Fruit fly (Drosophila melanogaster): Measurements from ENCODE around the gene CG18273.

CG18273 gene

DNA sequence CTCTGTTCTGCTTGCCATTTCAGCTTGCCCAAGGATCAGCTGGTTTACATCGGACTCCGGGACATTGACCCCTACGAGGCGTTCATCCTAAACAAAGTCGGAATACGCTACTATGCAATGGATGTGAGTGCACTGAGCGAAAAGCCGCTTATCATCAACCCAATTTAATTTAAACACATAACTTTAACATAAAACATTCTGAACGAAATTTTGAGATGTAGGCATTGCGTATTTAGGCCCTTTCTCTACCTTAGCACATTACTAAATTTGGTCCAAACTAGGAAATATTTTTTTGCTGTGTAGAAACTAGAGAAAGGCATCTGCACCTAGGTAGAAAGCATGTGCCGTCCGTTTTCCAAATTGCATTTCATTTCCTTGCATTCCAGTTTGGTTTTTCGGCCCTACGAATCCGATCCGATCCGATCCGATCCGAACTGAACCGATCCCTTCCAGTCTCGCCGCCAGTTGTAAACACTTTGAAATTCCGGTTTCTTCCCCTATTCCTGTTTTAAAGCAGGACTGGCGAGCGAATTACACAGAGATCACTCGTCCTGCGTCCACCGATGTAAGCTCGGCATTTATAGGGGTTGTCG lies 39.2 kb upstream of the CG18273 start (continued):
- TF ChIP-seq CG34376 (GFP tag; optimal IDR thresholded peaks at IDR 0.05), result no peak
- TF ChIP-seq bigmax (GFP tag; optimal IDR thresholded peaks at IDR 0.05), result no peak
- TF ChIP-seq CG4617 (GFP tag; optimal IDR thresholded peaks at IDR 0.05; ENCODE audit: borderline replicate concordance), result peak; percentile 4
- TF ChIP-seq Dll (GFP tag; IDR thresholded peaks at IDR 0.05; ENCODE audit: partially characterized antibody), result no peak
- TF ChIP-seq CG17328 (GFP tag; IDR thresholded peaks at IDR 0.05), result peak; percentile 79
- TF ChIP-seq Ptx1 (GFP tag; IDR thresholded peaks at IDR 0.05), result no peak
- TF ChIP-seq vvl (GFP tag; IDR thresholded peaks at IDR 0.05), result peak; percentile 28; the same call in 1 of the 2 replicates
- TF ChIP-seq CG14667 (GFP tag; IDR thresholded peaks at IDR 0.05), result no peak
- TF ChIP-seq BEAF-32 (GFP tag; optimal IDR thresholded peaks at IDR 0.05), result no peak
- TF ChIP-seq mld (GFP tag; IDR thresholded peaks at IDR 0.05; ENCODE audit: partially characterized antibody), result no peak
- TF ChIP-seq CG13624 (GFP tag; optimal IDR thresholded peaks at IDR 0.05), result peak; percentile 31
- TF ChIP-seq bbx (GFP tag; IDR thresholded peaks at IDR 0.05; ENCODE audit: partially characterized antibody), result no peak
- peak; percentile 55 for TF ChIP-seq CG11398 (GFP tag; optimal IDR thresholded peaks at IDR 0.05)
- no peak for TF ChIP-seq usp (GFP tag; optimal IDR thresholded peaks at IDR 0.05)
- TF ChIP-seq Xrp1 (GFP tag; IDR thresholded peaks at IDR 0.05), result peak; percentile 89
- TF ChIP-seq Sry-β (GFP tag; optimal IDR thresholded peaks at IDR 0.05), result no peak
- TF ChIP-seq ind (GFP tag; optimal IDR thresholded peaks at IDR 0.05), result no peak
- no peak for TF ChIP-seq MBD-R2 (GFP tag; IDR thresholded peaks at IDR 0.05)
- no peak for TF ChIP-seq E2f1 (GFP tag; IDR thresholded peaks at IDR 0.05)
- no peak for TF ChIP-seq scrt (GFP tag; optimal IDR thresholded peaks at IDR 0.05)
- TF ChIP-seq ap (GFP tag; IDR thresholded peaks at IDR 0.05), result no peak
- no peak for TF ChIP-seq Hmx (GFP tag; optimal IDR thresholded peaks at IDR 0.05)
- peak; percentile 90 for TF ChIP-seq Med (GFP tag)
- no peak for TF ChIP-seq toy (GFP tag; IDR thresholded peaks at IDR 0.05)
- no peak for TF ChIP-seq CG14860 (GFP tag; IDR thresholded peaks at IDR 0.05; ENCODE audit: partially characterized antibody)
- peak; percentile 15 for TF ChIP-seq CG2116 (GFP tag; optimal IDR thresholded peaks at IDR 0.05)
- TF ChIP-seq jigr1 (GFP tag; IDR thresholded peaks at IDR 0.05), result no peak
- TF ChIP-seq D19B (GFP tag; optimal IDR thresholded peaks at IDR 0.05), result no peak
- no peak for TF ChIP-seq CG3281 (GFP tag; optimal IDR thresholded peaks at IDR 0.05)
- TF ChIP-seq Dp (GFP tag; optimal IDR thresholded peaks at IDR 0.05), result no peak
- no peak for TF ChIP-seq Tbp (GFP tag; optimal IDR thresholded peaks at IDR 0.05)
- TF ChIP-seq wor (GFP tag; IDR thresholded peaks at IDR 0.05), result no peak
- peak; percentile 6 for TF ChIP-seq CG1647 (GFP tag; optimal IDR thresholded peaks at IDR 0.05)
- TF ChIP-seq CG15073 (GFP tag; optimal IDR thresholded peaks at IDR 0.05), result no peak
- TF ChIP-seq Atf-2 (GFP tag; optimal IDR thresholded peaks at IDR 0.05), result peak; percentile 65
- peak; percentile 61 for TF ChIP-seq btn (GFP tag; optimal IDR thresholded peaks at IDR 0.05)
- no peak for TF ChIP-seq CG17612 (GFP tag; IDR thresholded peaks at IDR 0.05)
- peak; percentile 37 for TF ChIP-seq Six4 (GFP tag; optimal IDR thresholded peaks at IDR 0.05)
- TF ChIP-seq CG7372 (GFP tag; IDR thresholded peaks at IDR 0.05), result no peak
- TF ChIP-seq CG4854 (GFP tag; optimal IDR thresholded peaks at IDR 0.05), result no peak
- TF ChIP-seq CG31388 (GFP tag; optimal IDR thresholded peaks at IDR 0.05), result peak; percentile 30
- no peak for TF ChIP-seq CG18619 (GFP tag; optimal IDR thresholded peaks at IDR 0.05)
- no peak for TF ChIP-seq Asciz (GFP tag; optimal IDR thresholded peaks at IDR 0.05)
- TF ChIP-seq Ada2b (GFP tag; IDR thresholded peaks at IDR 0.05), result no peak
- 0 out of 2 replicates have a peak, but pooled peaks have one; percentile 41 for TF ChIP-seq sens-2 (GFP tag; IDR thresholded peaks at IDR 0.05)
- no peak for TF ChIP-seq D (optimal IDR thresholded peaks at IDR 0.05)
- TF ChIP-seq D (GFP tag; optimal IDR thresholded peaks at IDR 0.05), result peak; percentile 61
- TF ChIP-seq CG11247 (GFP tag; IDR thresholded peaks at IDR 0.05), result no peak
- peak; percentile 44 for TF ChIP-seq CG3163 (GFP tag; optimal IDR thresholded peaks at IDR 0.05)
- peak; percentile 88 for TF ChIP-seq Neu2 (GFP tag; optimal IDR thresholded peaks at IDR 0.05; ENCODE audit: borderline replicate concordance)
- no peak for TF ChIP-seq CG15011 (GFP tag; optimal IDR thresholded peaks at IDR 0.05)
- no peak for TF ChIP-seq crol (GFP tag; IDR thresholded peaks at IDR 0.05)

Data from whole organism, embryonic.